Fruit fly (Drosophila melanogaster): Measurements from ENCODE around the gene CG32445.

CG32445 gene

dm6 chr3L:21604265-21604664, 34.9 kb upstream of the CG32445 start (continued):
- TF ChIP-seq CG11696 (GFP tag; IDR thresholded peaks at IDR 0.05) (no peak), nom (GFP tag; optimal IDR thresholded peaks at IDR 0.05) (no peak), slou (GFP tag; optimal IDR thresholded peaks at IDR 0.05) (peak; percentile 1), disco-r (GFP tag; optimal IDR thresholded peaks at IDR 0.05) (peak; percentile 28), Jarid2 (GFP tag; optimal IDR thresholded peaks at IDR 0.05) (peak; percentile 72), Vsx1 (GFP tag; optimal IDR thresholded peaks at IDR 0.05) (no peak), Bdp1 (GFP tag; optimal IDR thresholded peaks at IDR 0.05) (no peak), ab (GFP tag; optimal IDR thresholded peaks at IDR 0.05) (no peak), CG7556 (GFP tag; optimal IDR thresholded peaks at IDR 0.05) (no peak), CG8290 (GFP tag; optimal IDR thresholded peaks at IDR 0.05) (peak; percentile 72), CG8290 (tag; optimal IDR thresholded peaks at IDR 0.05) (no peak), az2 (GFP tag; optimal IDR thresholded peaks at IDR 0.05) (peak; percentile 67), nmo (GFP tag; optimal IDR thresholded peaks at IDR 0.05) (no peak), jumu (GFP tag; optimal IDR thresholded peaks at IDR 0.05) (peak; percentile 51), CG14441 (GFP tag; IDR thresholded peaks at IDR 0.05) (peak; percentile 57), Adf1 (GFP tag; IDR thresholded peaks at IDR 0.05) (peak; percentile 30; the same call in 1 of the 2 replicates), cwo (GFP tag; optimal IDR thresholded peaks at IDR 0.05) (no peak), CG3847 (GFP tag; IDR thresholded peaks at IDR 0.05) (peak; percentile 54), Pdp1 (GFP tag; optimal IDR thresholded peaks at IDR 0.05) (peak in 1 of 2 experiments; percentile 70), CG10321 (GFP tag; IDR thresholded peaks at IDR 0.05) (no peak), HmgD (GFP tag; optimal IDR thresholded peaks at IDR 0.05) (peak; percentile 94), CG3065 (GFP tag; optimal IDR thresholded peaks at IDR 0.05) (peak; percentile 96), C15 (GFP tag; IDR thresholded peaks at IDR 0.05) (no peak), CG4360 (GFP tag; IDR thresholded peaks at IDR 0.05) (no peak), nerfin-1 (tag; optimal IDR thresholded peaks at IDR 0.05) (no peak), sens-2 (GFP tag; IDR thresholded peaks at IDR 0.05) (no peak), CG11398 (GFP tag; optimal IDR thresholded peaks at IDR 0.05) (peak; percentile 32), lmd (GFP tag; IDR thresholded peaks at IDR 0.05) (no peak; the same call in 1 of the 2 replicates), Atf3 (GFP tag; optimal IDR thresholded peaks at IDR 0.05) (peak; percentile 46), CG9437 (GFP tag; optimal IDR thresholded peaks at IDR 0.05) (no peak), ftz-f1 (GFP tag; optimal IDR thresholded peaks at IDR 0.05) (peak; percentile 67), pfk (GFP tag; optimal IDR thresholded peaks at IDR 0.05) (no peak), CG6254 (GFP tag; optimal IDR thresholded peaks at IDR 0.05) (no peak), Nf-YA (GFP tag; IDR thresholded peaks at IDR 0.05) (no peak), odd (GFP tag; optimal IDR thresholded peaks at IDR 0.05) (no peak), fd102C (GFP tag; optimal IDR thresholded peaks at IDR 0.05) (no peak), CG4282 (GFP tag; optimal IDR thresholded peaks at IDR 0.05) (peak; percentile 37), Gug (GFP tag; IDR thresholded peaks at IDR 0.05) (peak; percentile 59; the same call in 2 of the 4 replicates), bab2 (GFP tag; optimal IDR thresholded peaks at IDR 0.05) (peak; percentile 62), CrebB (tag; optimal IDR thresholded peaks at IDR 0.05) (no peak), Elba2 (GFP tag; optimal IDR thresholded peaks at IDR 0.05) (peak; percentile 47), CG7963 (GFP tag; IDR thresholded peaks at IDR 0.05; ENCODE audit: partially characterized antibody) (no peak), dati (GFP tag; IDR thresholded peaks at IDR 0.05) (no peak), ssp (GFP tag; IDR thresholded peaks at IDR 0.05) (no peak), hb (GFP tag; IDR thresholded peaks at IDR 0.05; ENCODE audit: partially characterized antibody) (0 out of 3 replicates have a peak, but pooled peaks have one; percentile 32), mirr (GFP tag; optimal IDR thresholded peaks at IDR 0.05) (no peak), CG7357 (GFP tag; IDR thresholded peaks at IDR 0.05) (no peak), esg (GFP tag; conservative IDR thresholded peaks at IDR 0.05) (no peak), CG31388 (GFP tag; optimal IDR thresholded peaks at IDR 0.05) (peak; percentile 16), btn (GFP tag; optimal IDR thresholded peaks at IDR 0.05) (peak; percentile 17), E2f2 (GFP tag; IDR thresholded peaks at IDR 0.05) (peak; percentile 72), fru (optimal IDR thresholded peaks at IDR 0.05) (no peak), CG9215 (GFP tag; IDR thresholded peaks at IDR 0.05) (peak; percentile 52; the same call in 1 of the 2 replicates)
